Worm (Caenorhabditis elegans) whole organism, early embryonic: ENCODE results near the gene gck-2.

Experiments
- aly-1 ChIP-seq: sonication (generic microtip); optimal IDR thresholded peaks from 2 replicates; lab custom pipeline; 2016; ENCODE audit warnings: missing genetic modification characterization, missing compliant biosample characterization
- ama-1 ChIP-seq: fragments of 150-350 bp; optimal IDR thresholded peaks from 2 replicates; lab custom pipeline; 2014
- ceh-36 ChIP-seq: sonication (generic microtip); optimal IDR thresholded peaks from 2 replicates; lab custom pipeline; 2016; ENCODE audit warnings: missing genetic modification characterization, inconsistent platforms, missing compliant biosample characterization
- hmbx-1 ChIP-seq: sonication (generic microtip); optimal IDR thresholded peaks from 2 replicates; lab custom pipeline; 2016; ENCODE audit warnings: mild to moderate bottlenecking, missing genetic modification characterization, missing compliant biosample characterization
- scrt-1 ChIP-seq: fragments of 200-800 bp; sonication (Bioruptor generic); IDR thresholded peaks from 2 replicates; pipeline ENCODE4 v1.3.6; 2022; ENCODE audit warnings: missing genetic modification characterization, missing compliant biosample characterization
- sea-1 ChIP-seq: fragments of 200-800 bp; sonication (Bioruptor generic); conservative IDR thresholded peaks from 2 replicates; pipeline ENCODE4 v1.3.6; 2022; ENCODE audit warnings: missing genetic modification characterization, missing compliant biosample characterization
- tbx-11 ChIP-seq: fragments of 200-800 bp; sonication (Bioruptor generic); IDR thresholded peaks from 2 replicates; pipeline ENCODE4 v1.3.6; 2022; ENCODE audit warnings: missing genetic modification characterization, missing compliant biosample characterization
- tbx-37 ChIP-seq: fragments of 200-800 bp; sonication (Bioruptor generic); conservative IDR thresholded peaks from 2 replicates; pipeline ENCODE4 v1.3.6; 2022; ENCODE audit warnings: missing genetic modification reagents, missing genetic modification characterization, missing compliant biosample characterization

ce11 chrV:6758017-6758416 lies 34.4 kb downstream of the gck-2 start, which contains the start of gene dbl-1:
- TF ChIP-seq tbx-11 (no peak), hmbx-1 (tag; lab: Kevin White, UChicago) (no peak), ama-1 (lab: Kevin White, UChicago) (no peak), sea-1 (GFP tag; lab: Robert Waterston, UW) (no peak), scrt-1 (GFP tag; lab: Robert Waterston, UW) (no peak), aly-1 (tag; lab: Kevin White, UChicago) (no peak), tbx-37 (no peak), ceh-36 (tag; lab: Kevin White, UChicago) (no peak)
